Fruit fly (Drosophila melanogaster) whole organism, wandering third instar larva: ENCODE data around the gene Calx.

Experiments used
- Abd-B ChIP-seq: fragments of >200 bp; optimal IDR thresholded peaks from 2 replicates; lab custom pipeline; 2017; ENCODE audit warnings: missing biosample characterization, missing genetic modification characterization
- CG9705 ChIP-seq: fragments of 200-800 bp; sonication (Bioruptor generic); optimal IDR thresholded peaks from 2 replicates; lab custom pipeline; 2018; ENCODE audit warnings: missing biosample characterization, mild to moderate bottlenecking, missing genetic modification characterization
- CrebA ChIP-seq: fragments of 200-800 bp; sonication (Bioruptor generic); optimal IDR thresholded peaks from 2 replicates; lab custom pipeline; 2016; ENCODE audit warnings: missing biosample characterization, mild to moderate bottlenecking, missing genetic modification characterization, borderline replicate concordance
- Dfd ChIP-seq: fragments of >200 bp; optimal IDR thresholded peaks from 2 replicates; lab custom pipeline; 2017; ENCODE audit warnings: missing biosample characterization, missing genetic modification characterization
- GATAd ChIP-seq: sonication (Bioruptor generic); optimal IDR thresholded peaks from 2 replicates; lab custom pipeline; 2016; ENCODE audit warnings: missing biosample characterization, missing genetic modification characterization
- HLH106 ChIP-seq: fragments of 200-800 bp; optimal IDR thresholded peaks from 3 replicates; lab custom pipeline; 2019; ENCODE audit warnings: missing biosample characterization, mild to moderate bottlenecking, missing genetic modification characterization, moderate library complexity
- Hr78 ChIP-seq: fragments of >200 bp; optimal IDR thresholded peaks from 2 replicates; lab custom pipeline; 2017; ENCODE audit warnings: missing biosample characterization, missing genetic modification characterization
- Hr83 ChIP-seq: fragments of 200-300 bp; sonication (Bioruptor generic); optimal IDR thresholded peaks from 2 replicates; lab custom pipeline; 2016; ENCODE audit warnings: missing biosample characterization, mild to moderate bottlenecking, missing genetic modification characterization, moderate library complexity; ENCODE audit not compliant: poor library complexity, severe bottlenecking
- Jra ChIP-seq: sonication (Bioruptor generic); optimal IDR thresholded peaks from 2 replicates; lab custom pipeline; 2016; ENCODE audit warnings: missing biosample characterization, missing genetic modification characterization
- Mio ChIP-seq: sonication (Bioruptor generic); optimal IDR thresholded peaks from 2 replicates; lab custom pipeline; 2016; ENCODE audit warnings: missing biosample characterization, missing genetic modification characterization
- Myc ChIP-seq: fragments of >200 bp; optimal IDR thresholded peaks from 2 replicates; lab custom pipeline; 2017
- OdsH ChIP-seq: fragments of 200-800 bp; sonication (Bioruptor generic); optimal IDR thresholded peaks from 2 replicates; lab custom pipeline; 2016; ENCODE audit warnings: missing biosample characterization, mild to moderate bottlenecking, missing genetic modification characterization
- Rel ChIP-seq, 2 experiments: fragments of 200-800 bp; sonication (Bioruptor generic) in 1 of 2; optimal IDR thresholded peaks; 2 replicates in 1 of 2; 3 replicates in 1 of 2; lab custom pipeline; 2016 to 2019; ENCODE audit warnings: mild to moderate bottlenecking in 2 of 2, missing biosample characterization in 2 of 2, missing genetic modification characterization in 2 of 2, moderate library complexity in 1 of 2
- Sp1 ChIP-seq: fragments of 200-800 bp; sonication (Bioruptor generic); optimal IDR thresholded peaks from 3 replicates; lab custom pipeline; 2019; ENCODE audit warnings: missing biosample characterization, mild to moderate bottlenecking, missing genetic modification characterization, moderate library complexity
- Vsx2 ChIP-seq: fragments of 200-300, 225-300 bp; sonication (Bioruptor generic); optimal IDR thresholded peaks from 2 replicates; lab custom pipeline; 2018; ENCODE audit warnings: missing biosample characterization, missing genetic modification characterization; ENCODE audit not compliant: partially characterized antibody
- br ChIP-seq: fragments of 200-800 bp; sonication (Bioruptor generic); optimal IDR thresholded peaks from 2 replicates; lab custom pipeline; 2016; ENCODE audit warnings: missing biosample characterization, missing genetic modification characterization
- brk ChIP-seq: fragments of 200-800 bp; sonication (Bioruptor generic); optimal IDR thresholded peaks from 2 replicates; lab custom pipeline; 2016; ENCODE audit warnings: missing biosample characterization, mild to moderate bottlenecking, missing genetic modification characterization
- dmrt93B ChIP-seq: fragments of 200-800 bp; sonication (Bioruptor generic); optimal IDR thresholded peaks from 2 replicates; lab custom pipeline; 2018; ENCODE audit warnings: missing biosample characterization, mild to moderate bottlenecking, missing genetic modification characterization
- dsf ChIP-seq: sonication (Bioruptor generic); optimal IDR thresholded peaks from 2 replicates; lab custom pipeline; 2016; ENCODE audit warnings: missing biosample characterization, missing genetic modification characterization, borderline replicate concordance
- ey ChIP-seq: fragments of 200-800 bp; sonication (Bioruptor generic); optimal IDR thresholded peaks from 2 replicates; lab custom pipeline; 2016; ENCODE audit warnings: missing biosample characterization, missing genetic modification characterization
- foxo ChIP-seq, 2 experiments: fragments of 200-800 bp; sonication (Bioruptor generic); optimal IDR thresholded peaks; 2 replicates in 1 of 2; 3 replicates in 1 of 2; lab custom pipeline; 2016 to 2017; ENCODE audit warnings: missing biosample characterization in 2 of 2, missing genetic modification characterization in 2 of 2
- fru ChIP-seq: fragments of 200-800 bp; sonication (Bioruptor generic); optimal IDR thresholded peaks from 3 replicates; lab custom pipeline; 2016; ENCODE audit warnings: missing biosample characterization, mild to moderate bottlenecking, missing genetic modification characterization
- h ChIP-seq: fragments of 200-800 bp; sonication (Bioruptor generic); optimal IDR thresholded peaks from 3 replicates; lab custom pipeline; 2016; ENCODE audit warnings: missing biosample characterization, mild to moderate bottlenecking, missing genetic modification characterization
- jim ChIP-seq: fragments of 175-275, 200-325 bp; sonication (Bioruptor generic); optimal IDR thresholded peaks from 2 replicates; lab custom pipeline; 2016; ENCODE audit warnings: missing biosample characterization, mild to moderate bottlenecking, missing genetic modification characterization
- lola ChIP-seq: fragments of >200 bp; optimal IDR thresholded peaks from 2 replicates; lab custom pipeline; 2017; ENCODE audit warnings: missing biosample characterization, missing genetic modification characterization
- pan ChIP-seq: fragments of >200 bp; optimal IDR thresholded peaks from 2 replicates; lab custom pipeline; 2017
- rgr ChIP-seq: fragments of 200-800 bp; sonication (Bioruptor generic); optimal IDR thresholded peaks from 3 replicates; lab custom pipeline; 2016; ENCODE audit warnings: missing biosample characterization, mild to moderate bottlenecking, missing genetic modification characterization
- sage ChIP-seq: fragments of 200-800 bp; sonication (Bioruptor generic); optimal IDR thresholded peaks from 2 replicates; lab custom pipeline; 2016; ENCODE audit warnings: missing biosample characterization, mild to moderate bottlenecking, missing genetic modification characterization
- sv ChIP-seq: fragments of 200-800 bp; sonication (Bioruptor generic); optimal IDR thresholded peaks from 3 replicates; lab custom pipeline; 2016; ENCODE audit warnings: missing biosample characterization, missing genetic modification characterization
- usp ChIP-seq: fragments of >200 bp; optimal IDR thresholded peaks from 2 replicates; lab custom pipeline; 2017; ENCODE audit warnings: missing biosample characterization, missing genetic modification characterization
- woc ChIP-seq: sonication (Bioruptor generic); optimal IDR thresholded peaks from 2 replicates; lab custom pipeline; 2016; ENCODE audit warnings: missing biosample characterization, mild to moderate bottlenecking, missing genetic modification characterization

The Calx gene

dm6 chr3R:20984087-20984486 lies 6.1 kb downstream of the Calx start:
- TF ChIP-seq Myc (lab: Kevin White, UChicago): peak; percentile 43
- TF ChIP-seq Sp1: no peak
- no peak for TF ChIP-seq Hr78 (GFP tag; lab: Kevin White, UChicago)
- no peak for TF ChIP-seq lola (GFP tag; lab: Kevin White, UChicago)
- TF ChIP-seq CG9705 (GFP tag; lab: Kevin White, UChicago): no peak
- no peak for TF ChIP-seq fru (GFP tag; lab: Kevin White, UChicago)
- TF ChIP-seq HLH106 (tag; lab: Kevin White, UChicago): no peak
- TF ChIP-seq dmrt93B (GFP tag; lab: Kevin White, UChicago): no peak

DNA sequence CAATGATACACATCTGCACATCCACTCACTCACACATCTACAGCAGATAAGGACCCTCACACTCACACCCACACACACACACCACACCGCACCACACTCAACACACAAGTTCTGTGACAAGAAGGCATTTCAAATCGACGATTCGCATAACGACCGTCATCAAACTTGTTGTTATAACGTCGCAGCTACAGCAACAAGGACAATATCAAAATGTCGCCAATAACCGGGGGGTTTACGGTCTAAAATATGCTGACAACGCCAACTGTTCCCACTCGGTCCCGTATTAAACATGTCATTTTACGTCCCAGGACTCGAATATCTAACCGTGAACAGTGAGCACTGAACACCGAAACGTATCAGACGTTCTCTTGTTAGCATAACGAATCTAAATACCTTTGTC lies 6.9 kb downstream of the Calx start:
- TF ChIP-seq Jra (GFP tag; lab: Kevin White, UChicago): no peak
- no peak for TF ChIP-seq sv
- no peak for TF ChIP-seq h (GFP tag; lab: Kevin White, UChicago)
- TF ChIP-seq Rel (GFP tag; optimal IDR thresholded peaks at IDR 0.05; lab: Kevin White, UChicago): no peak
- no peak for TF ChIP-seq Rel (tag; optimal IDR thresholded peaks at IDR 0.05; lab: Kevin White, UChicago)
- no peak for TF ChIP-seq Dfd (GFP tag; lab: Kevin White, UChicago)

dm6 chr3R:20985592-20985991 lies 7.6 kb downstream of the Calx start:
- TF ChIP-seq pan (lab: Kevin White, UChicago) (no peak), Hr83 (no peak), Vsx2 (peak; percentile 1), h (GFP tag; lab: Kevin White, UChicago) (peak; percentile 59), ey (GFP tag; lab: Kevin White, UChicago) (no peak), rgr (GFP tag; lab: Kevin White, UChicago) (peak; percentile 2), br (GFP tag; lab: Kevin White, UChicago) (peak; percentile 14), CrebA (GFP tag; lab: Kevin White, UChicago) (peak; percentile 54)

DNA sequence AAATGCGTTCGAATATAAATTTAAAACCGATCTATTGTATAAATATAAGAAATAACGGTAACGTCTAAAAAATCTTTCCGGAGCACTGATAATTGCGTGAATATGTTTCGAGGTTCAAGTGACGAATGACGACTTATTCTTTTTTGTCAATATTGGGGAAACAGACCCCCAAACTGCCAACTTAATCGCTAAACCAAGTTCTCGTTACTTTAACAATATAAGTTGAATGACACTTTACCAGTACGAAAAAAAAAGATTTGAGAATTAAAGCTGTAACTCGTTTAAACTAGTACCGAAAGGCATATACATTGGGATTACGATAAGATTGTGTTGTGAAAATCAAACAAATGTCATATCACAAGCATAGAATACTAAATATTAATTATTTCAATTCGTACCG lies 9.9 kb downstream of the Calx start, which contains the start of gene CG43446:
Gene CG43446 (minus strand): TSS at position 101 of the 400 bp plus-strand sequence.
- TF ChIP-seq CrebA (GFP tag; lab: Kevin White, UChicago) (no peak), lola (GFP tag; lab: Kevin White, UChicago) (no peak), brk (no peak), Sp1 (no peak), sage (GFP tag; lab: Kevin White, UChicago) (no peak), HLH106 (tag; lab: Kevin White, UChicago) (no peak), GATAd (no peak), foxo (GFP tag; optimal IDR thresholded peaks at IDR 0.05; lab: Kevin White, UChicago) (no peak), h (GFP tag; lab: Kevin White, UChicago) (no peak), woc (GFP tag; lab: Kevin White, UChicago) (no peak), Dfd (GFP tag; lab: Kevin White, UChicago) (no peak)

DNA sequence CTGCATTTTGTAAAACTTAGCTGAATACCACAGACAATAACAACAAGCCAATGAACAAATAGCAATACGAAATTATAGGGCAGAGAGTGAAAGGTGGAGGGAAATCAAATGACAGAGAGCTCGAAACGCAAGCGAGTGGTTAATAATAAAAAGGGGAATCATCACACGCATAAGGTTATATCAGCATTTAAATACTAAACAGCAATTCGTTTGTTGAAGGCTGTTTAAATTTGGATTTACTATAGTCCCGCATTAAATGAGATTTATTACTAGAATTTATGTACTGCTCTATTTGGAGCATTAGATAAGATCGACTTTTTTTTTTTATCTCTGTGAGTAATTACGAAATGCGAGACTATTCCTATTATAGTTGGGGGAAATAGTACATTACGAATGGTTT lies 10.6 kb downstream of the Calx start:
- no peak for TF ChIP-seq usp (GFP tag; lab: Kevin White, UChicago)
- TF ChIP-seq dsf (GFP tag; lab: Kevin White, UChicago): no peak
- TF ChIP-seq ey (GFP tag; lab: Kevin White, UChicago): no peak
- TF ChIP-seq jim: no peak
- no peak for TF ChIP-seq Rel (GFP tag; optimal IDR thresholded peaks at IDR 0.05; lab: Kevin White, UChicago)
- no peak for TF ChIP-seq Rel (tag; optimal IDR thresholded peaks at IDR 0.05; lab: Kevin White, UChicago)
- TF ChIP-seq Jra (GFP tag; lab: Kevin White, UChicago): no peak
- TF ChIP-seq Vsx2: no peak

DNA sequence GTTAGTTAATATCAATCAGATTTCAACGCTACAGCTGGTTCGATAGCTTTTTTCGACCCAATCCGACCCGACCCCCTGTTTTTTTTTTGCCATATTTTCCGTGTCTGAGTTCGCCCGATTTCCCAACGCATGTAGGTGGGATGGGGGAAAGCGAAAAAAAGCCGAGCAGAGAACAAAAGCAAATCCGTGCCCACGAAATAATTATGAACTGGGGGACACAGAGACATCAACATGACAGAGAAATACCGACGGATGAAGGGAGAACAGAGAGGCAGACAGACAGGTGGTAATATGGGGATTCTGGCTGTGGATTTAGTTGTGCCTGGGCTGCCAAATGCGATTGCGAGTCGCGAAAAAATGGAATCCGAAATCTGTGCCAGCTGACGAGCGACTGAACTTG lies 11.1 kb downstream of the Calx start:
- TF ChIP-seq Jra (GFP tag; lab: Kevin White, UChicago): no peak
- no peak for TF ChIP-seq sage (GFP tag; lab: Kevin White, UChicago)
- TF ChIP-seq Vsx2: no peak
- no peak for TF ChIP-seq fru (GFP tag; lab: Kevin White, UChicago)
- no peak for TF ChIP-seq jim
- TF ChIP-seq usp (GFP tag; lab: Kevin White, UChicago): no peak
- no peak for TF ChIP-seq Mio (GFP tag; lab: Kevin White, UChicago)
- TF ChIP-seq Dfd (GFP tag; lab: Kevin White, UChicago): no peak
- no peak for TF ChIP-seq pan (lab: Kevin White, UChicago)
- no peak for TF ChIP-seq Myc (lab: Kevin White, UChicago)
- no peak for TF ChIP-seq brk
- no peak for TF ChIP-seq GATAd
- no peak for TF ChIP-seq woc (GFP tag; lab: Kevin White, UChicago)
- TF ChIP-seq OdsH (GFP tag; lab: Kevin White, UChicago): no peak
- TF ChIP-seq Abd-B (GFP tag; lab: Kevin White, UChicago): no peak
- no peak for TF ChIP-seq foxo (GFP tag; optimal IDR thresholded peaks at IDR 0.05; lab: Kevin White, UChicago)
- TF ChIP-seq HLH106 (tag; lab: Kevin White, UChicago): no peak
